Worm (Caenorhabditis elegans) whole organism, L2 larva: ENCODE measurements around the gene fbxa-139.

Source experiments
- ama-1 ChIP-seq: fragments of 150-350 bp; optimal IDR thresholded peaks from 2 replicates; lab custom pipeline; 2018; ENCODE audit warnings: inconsistent platforms
- blmp-1 ChIP-seq: sonication (generic microtip); optimal IDR thresholded peaks from 2 replicates; lab custom pipeline; 2017; ENCODE audit warnings: missing genetic modification characterization, mild to moderate bottlenecking, missing compliant biosample characterization, antibody characterized with exemption, moderate library complexity; ENCODE audit not compliant: insufficient read depth
- lin-13 ChIP-seq: fragments of 150-350 bp; optimal IDR thresholded peaks from 2 replicates; lab custom pipeline; 2014; ENCODE audit warnings: missing biosample characterization, missing genetic modification reagents, missing genetic modification characterization
- nhr-11 ChIP-seq: fragments of 150-350 bp; optimal IDR thresholded peaks from 2 replicates; lab custom pipeline; 2014; ENCODE audit warnings: missing biosample characterization, missing genetic modification characterization
- nhr-237 ChIP-seq: fragments of 150-350 bp; optimal IDR thresholded peaks from 2 replicates; lab custom pipeline; 2014; ENCODE audit warnings: missing biosample characterization, missing genetic modification characterization
- unc-39 ChIP-seq: fragments of 150-350 bp; optimal IDR thresholded peaks from 2 replicates; lab custom pipeline; 2014; ENCODE audit warnings: missing biosample characterization, missing genetic modification characterization
- unc-62 ChIP-seq: fragments of 150-350 bp; optimal IDR thresholded peaks from 2 replicates; lab custom pipeline; 2014; ENCODE audit warnings: missing biosample characterization, missing genetic modification reagents, missing genetic modification characterization

- TF ChIP-seq nhr-237 (no peak), nhr-11 (tag; lab: Kevin White, UChicago) (no peak), lin-13 (GFP tag; lab: Kevin White, UChicago) (no peak), blmp-1 (no peak), unc-62 (GFP tag; lab: Kevin White, UChicago) (no peak), unc-39 (no peak), ama-1 (lab: Kevin White, UChicago) (no peak)
Measured at ce11 chrV:15553869-15554268, 40.6 kb downstream of the fbxa-139 start.
